Worm (Caenorhabditis elegans): ENCODE results near the gene srt-42.
"Not testable (repeated sequence)": the region's sequence is repeated elsewhere in the genome, so short reads cannot be mapped to it uniquely, and the experiment has no call there.

Gene srt-42

DNA sequence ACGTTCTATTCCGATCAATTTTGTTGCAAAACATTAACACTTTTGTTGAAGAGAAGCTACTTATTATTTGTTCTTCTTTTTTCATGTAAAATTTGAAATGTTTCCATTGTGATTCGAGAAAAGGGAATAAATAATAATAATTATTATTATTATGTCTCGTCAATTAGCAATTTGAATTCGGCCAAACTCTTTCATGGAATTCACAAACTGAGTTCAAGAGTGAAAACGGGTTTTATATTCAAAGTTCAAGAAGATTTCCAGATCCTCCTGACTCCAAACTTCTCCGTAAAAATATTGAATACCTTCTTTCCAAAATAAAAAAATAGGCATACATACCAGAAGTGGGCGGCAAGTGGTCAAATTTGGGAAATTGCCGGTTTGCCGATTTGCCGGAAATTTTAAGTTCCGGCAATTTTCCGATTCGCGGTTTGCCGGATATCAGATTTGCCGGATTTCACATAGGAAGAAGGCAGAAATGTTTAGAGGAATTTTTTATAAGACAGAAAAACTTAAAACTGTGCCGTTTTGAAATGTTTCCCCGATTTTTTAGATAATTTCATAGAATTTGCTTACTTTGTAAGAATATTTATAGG is 1.4 kb upstream of the srt-42 start:
- no peak for TF ChIP-seq mep-1 (tag; optimal IDR thresholded peaks at IDR 0.05)
- no peak for TF ChIP-seq pha-4 (GFP tag; IDR thresholded peaks at IDR 0.05)
- TF ChIP-seq pha-4 (tag; optimal IDR thresholded peaks at IDR 0.05), result peak; percentile 56
- no peak for TF ChIP-seq ctbp-1 (GFP tag; IDR thresholded peaks at IDR 0.05)
- TF ChIP-seq aha-1 (tag), result peak; percentile 44
- peak; percentile 46; the same call in 1 of the 2 replicates for TF ChIP-seq zfp-3 (GFP tag; conservative IDR thresholded peaks at IDR 0.05)
- TF ChIP-seq mxl-3 (GFP tag; optimal IDR thresholded peaks at IDR 0.05), result peak; percentile 31
- TF ChIP-seq hlh-11 (tag; optimal IDR thresholded peaks at IDR 0.05), result peak; percentile 3
- TF ChIP-seq lim-7 (GFP tag; IDR thresholded peaks at IDR 0.05), result 0 out of 2 replicates have a peak, but pooled peaks have one; percentile 19
- TF ChIP-seq daf-16 (GFP tag; optimal IDR thresholded peaks at IDR 0.05), result no peak
- TF ChIP-seq daf-16 (tag; optimal IDR thresholded peaks at IDR 0.05), result peak; percentile 14

DNA sequence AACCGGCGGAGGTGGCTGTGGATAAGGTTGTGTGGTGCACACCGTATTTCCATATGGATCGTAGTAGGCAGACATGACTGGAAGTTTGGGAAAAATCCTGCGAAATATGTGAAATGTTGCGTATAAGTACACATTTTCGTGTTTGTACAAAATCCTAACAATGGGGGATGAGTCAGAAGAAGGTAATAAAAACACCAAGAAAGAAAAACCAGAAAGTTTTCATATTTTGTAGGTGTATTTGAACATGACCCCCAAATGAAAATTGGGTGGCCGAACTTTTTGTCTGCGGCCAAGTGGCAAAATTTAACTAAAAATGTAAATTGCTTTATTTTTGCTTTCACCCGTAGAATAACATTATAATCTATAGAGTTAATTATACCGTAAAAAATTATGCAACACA is 3.8 kb downstream of the srt-42 start, which contains the start of gene Y46H3A.4:
Gene Y46H3A.4, minus strand, starts transcription at position 101 of the 400 bp plus-strand sequence.
- no peak for TF ChIP-seq lsy-2 (tag; optimal IDR thresholded peaks at IDR 0.05)
- TF ChIP-seq madf-5 (GFP tag; IDR thresholded peaks at IDR 0.05), result no peak
- TF ChIP-seq nhr-102 (tag; optimal IDR thresholded peaks at IDR 0.05), result no peak
- no peak for TF ChIP-seq unc-130 (GFP tag; optimal IDR thresholded peaks at IDR 0.05)
- no peak for TF ChIP-seq vab-7 (GFP tag; IDR thresholded peaks at IDR 0.05)
- TF ChIP-seq spr-1 (tag; optimal IDR thresholded peaks at IDR 0.05), result no peak
- TF ChIP-seq nhr-41 (GFP tag; IDR thresholded peaks at IDR 0.05), result no peak
- no peak for TF ChIP-seq egl-27 (tag; optimal IDR thresholded peaks at IDR 0.05)
- TF ChIP-seq nhr-25 (tag; optimal IDR thresholded peaks at IDR 0.05; ENCODE audit: borderline replicate concordance, insufficient read depth), result no peak
- no peak for TF ChIP-seq ceh-62 (tag; optimal IDR thresholded peaks at IDR 0.05)
- no peak for TF ChIP-seq ama-1 (optimal IDR thresholded peaks at IDR 0.05)
- no peak for TF ChIP-seq lim-7 (GFP tag; IDR thresholded peaks at IDR 0.05)
- no peak for TF ChIP-seq T26A8.4 (GFP tag; IDR thresholded peaks at IDR 0.05)
- TF ChIP-seq ces-1 (GFP tag; optimal IDR thresholded peaks at IDR 0.05), result no peak
- no peak for TF ChIP-seq daf-19 (GFP tag; conservative IDR thresholded peaks at IDR 0.05)
- no peak for TF ChIP-seq nhr-77 (tag; optimal IDR thresholded peaks at IDR 0.05)
- no peak for TF ChIP-seq T20F7.1 (GFP tag; optimal IDR thresholded peaks at IDR 0.05)

DNA sequence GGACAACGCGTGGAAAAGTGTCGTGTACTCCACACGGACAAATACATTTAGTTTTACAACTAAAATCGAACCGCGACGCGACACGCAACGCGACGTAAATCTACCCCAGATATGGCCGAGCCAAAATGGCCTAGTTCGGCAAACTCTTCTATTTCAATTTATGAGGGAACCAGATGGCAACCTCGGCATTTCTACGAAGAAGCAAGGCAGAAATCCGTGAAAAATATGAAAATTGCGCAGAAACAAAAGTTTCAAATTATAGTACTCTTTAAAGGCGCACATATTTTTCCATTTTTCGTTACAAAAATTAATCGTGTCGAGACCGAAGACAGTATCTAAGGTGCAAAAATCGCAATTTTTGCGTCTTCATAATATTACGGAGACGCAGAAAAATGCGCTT is 7.5 kb downstream of the srt-42 start, which contains the start of gene Y46H3A.5:
Gene Y46H3A.5, minus strand, starts transcription at position 101 of the 400 bp plus-strand sequence.
- not testable (repeated sequence) for TF ChIP-seq hlh-30 (tag; optimal IDR thresholded peaks at IDR 0.05; ENCODE audit: insufficient read depth); nhr-25 (tag; optimal IDR thresholded peaks at IDR 0.05; ENCODE audit: borderline replicate concordance, insufficient read depth); pha-4 (GFP tag; IDR thresholded peaks at IDR 0.05); pha-4 (tag; optimal IDR thresholded peaks at IDR 0.05)

DNA sequence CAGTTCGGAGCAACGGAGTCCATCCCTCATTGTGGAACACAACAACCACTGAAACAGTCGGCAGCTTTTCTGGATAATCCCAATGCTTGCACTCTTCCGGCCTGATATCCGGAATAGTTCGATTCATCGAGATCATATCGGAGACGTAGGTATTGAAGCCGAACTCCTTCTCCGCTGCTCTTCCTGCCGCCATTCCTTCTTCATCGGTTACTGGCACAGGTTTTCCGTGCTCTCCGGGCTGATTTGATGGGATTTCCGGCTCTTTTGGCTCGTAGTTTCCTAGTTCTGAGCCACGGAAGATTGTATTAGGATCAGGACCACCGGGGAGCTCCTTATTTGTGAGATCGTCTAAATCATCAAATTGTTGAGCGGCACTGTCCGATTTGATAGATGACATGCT is 12.8 kb downstream of the srt-42 start:
- no peak for TF ChIP-seq ceh-28 (tag; optimal IDR thresholded peaks at IDR 0.05)
- TF ChIP-seq nhr-77 (tag; optimal IDR thresholded peaks at IDR 0.05), result no peak
- TF ChIP-seq zag-1 (tag; optimal IDR thresholded peaks at IDR 0.05), result no peak
- no peak for TF ChIP-seq rbr-2 (tag; optimal IDR thresholded peaks at IDR 0.05)
- TF ChIP-seq zip-2 (tag; optimal IDR thresholded peaks at IDR 0.05), result no peak
- no peak for TF ChIP-seq ceh-82 (tag; optimal IDR thresholded peaks at IDR 0.05)
- no peak for TF ChIP-seq mxl-3 (GFP tag; optimal IDR thresholded peaks at IDR 0.05)
- TF ChIP-seq set-16 (GFP tag; IDR thresholded peaks at IDR 0.05), result 0 out of 2 replicates have a peak, but pooled peaks have one; percentile 13
- TF ChIP-seq unc-62 (GFP tag; optimal IDR thresholded peaks at IDR 0.05 in 1 of 2), result peak in 1 of 2 experiments; percentile 71
- no peak for TF ChIP-seq unc-62 (tag; optimal IDR thresholded peaks at IDR 0.05)
- TF ChIP-seq hlh-11 (tag; optimal IDR thresholded peaks at IDR 0.05), result no peak
- no peak for TF ChIP-seq nhr-102 (tag; optimal IDR thresholded peaks at IDR 0.05)
